Worm (Caenorhabditis elegans): ENCODE measurements around the gene mrp-6.

DNA sequence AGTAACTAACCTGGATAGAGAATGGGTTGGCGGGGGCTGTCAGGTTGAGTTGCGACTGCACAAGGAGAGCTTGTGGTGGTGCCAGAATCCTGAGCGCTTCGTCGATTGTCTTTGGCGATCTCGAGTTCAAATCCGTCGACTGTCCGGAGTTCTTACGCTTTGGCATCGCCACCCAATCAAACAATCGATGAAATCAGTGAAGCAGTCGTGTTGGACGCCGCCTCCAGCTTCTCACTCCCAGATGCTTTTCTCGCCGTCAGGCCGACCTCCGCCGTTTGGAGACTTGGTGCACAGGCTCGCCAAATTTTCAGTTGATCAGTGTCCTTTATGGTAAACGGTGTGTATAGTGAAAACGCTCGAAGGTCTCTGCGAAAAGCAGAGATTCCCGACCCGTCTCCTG, 30.3 kb upstream of the mrp-6 start, which contains the start of the genes F20B6.10 and hpk-1:
- TF ChIP-seq nhr-76 (tag; optimal IDR thresholded peaks at IDR 0.05) = no peak
- no peak for TF ChIP-seq pha-4 (tag; optimal IDR thresholded peaks at IDR 0.05)
- TF ChIP-seq lin-13 (tag; optimal IDR thresholded peaks at IDR 0.05) = no peak
- no peak for TF ChIP-seq lsy-2 (tag; optimal IDR thresholded peaks at IDR 0.05)
- no peak for TF ChIP-seq blmp-1 (tag; optimal IDR thresholded peaks at IDR 0.05)
- no peak for TF ChIP-seq unc-39 (tag; optimal IDR thresholded peaks at IDR 0.05)
- TF ChIP-seq sem-2 (GFP tag; optimal IDR thresholded peaks at IDR 0.05) = no peak
- TF ChIP-seq nhr-28 (tag; optimal IDR thresholded peaks at IDR 0.05) = no peak
- TF ChIP-seq ces-1 (GFP tag; optimal IDR thresholded peaks at IDR 0.05) = no peak
- no peak for TF ChIP-seq mab-5 (tag; optimal IDR thresholded peaks at IDR 0.05)
- no peak for TF ChIP-seq elt-3 (tag; optimal IDR thresholded peaks at IDR 0.05)
